Worm (Caenorhabditis elegans) whole organism, L4/young adult: Measurements from ENCODE around the gene C10A4.10.

Source experiments
- W03F9.2 ChIP-seq: fragments of 150-350 bp; optimal IDR thresholded peaks from 2 replicates; lab custom pipeline; 2014; ENCODE audit warnings: missing biosample characterization, missing genetic modification characterization
- dao-5 ChIP-seq: sonication (generic microtip); optimal IDR thresholded peaks from 2 replicates; lab custom pipeline; 2016; ENCODE audit warnings: missing genotype, missing genetic modification characterization, moderate library complexity, missing compliant biosample characterization
- him-1 ChIP-seq: sonication (generic microtip); optimal IDR thresholded peaks from 2 replicates; lab custom pipeline; 2016; ENCODE audit warnings: missing genotype, missing genetic modification reagents, missing genetic modification characterization, missing compliant biosample characterization

DNA sequence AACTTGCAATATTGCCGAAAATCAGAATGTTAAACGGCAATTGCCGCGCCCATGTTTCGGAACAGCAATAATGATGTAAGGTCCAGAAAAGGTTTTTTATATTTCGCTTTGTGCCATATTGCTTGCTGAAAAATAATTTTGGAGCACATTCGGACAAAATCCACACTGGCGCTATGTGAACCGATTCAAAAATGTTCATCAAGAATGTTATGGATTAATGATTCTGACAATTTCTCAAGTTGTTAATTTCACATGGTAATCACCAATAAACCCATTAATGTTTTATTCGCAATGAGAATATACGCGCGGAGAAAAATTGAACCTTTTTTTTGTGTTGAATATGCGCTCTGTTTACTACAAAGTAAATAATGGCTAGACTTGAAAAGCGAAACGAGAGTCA, 5.9 kb downstream of the C10A4.10 start:
- TF ChIP-seq him-1 (no peak), dao-5 (no peak), W03F9.2 (no peak)
